Fruit fly (Drosophila melanogaster) whole organism, embryonic: ENCODE results near the gene Cpr67Fa2.

ENCODE experiments used
- Adf1 ChIP-seq: fragments of 200-800 bp; sonication (Bioruptor generic); IDR thresholded peaks from 2 replicates; pipeline ENCODE4 v1.3.6; 2022; ENCODE audit warnings: missing biosample characterization, missing genetic modification characterization
- CG10431 ChIP-seq: fragments of 200-800 bp; sonication (Bioruptor generic); optimal IDR thresholded peaks from 3 replicates; lab custom pipeline; 2018; ENCODE audit warnings: missing biosample characterization, mild to moderate bottlenecking, missing genetic modification characterization
- CG4404 ChIP-seq: fragments of 200-800 bp; sonication (Bioruptor generic); IDR thresholded peaks from 2 replicates; pipeline ENCODE4 v1.3.6; 2022; ENCODE audit warnings: missing biosample characterization, missing genetic modification characterization
- CG9727 ChIP-seq: fragments of 200-800 bp; sonication (Bioruptor generic); optimal IDR thresholded peaks from 3 replicates; lab custom pipeline; 2017; ENCODE audit warnings: missing biosample characterization, mild to moderate bottlenecking, missing genetic modification characterization
- Camta ChIP-seq: fragments of 200-800 bp; sonication (Bioruptor generic); optimal IDR thresholded peaks from 2 replicates; lab custom pipeline; 2016; ENCODE audit warnings: missing biosample characterization, missing genetic modification characterization
- bigmax ChIP-seq: fragments of 200-800 bp; sonication (Bioruptor generic); optimal IDR thresholded peaks from 2 replicates; lab custom pipeline; 2018; ENCODE audit warnings: missing biosample characterization, mild to moderate bottlenecking, missing genetic modification characterization

dm6 chr3L:10857515-10858023 is 33.9 kb upstream of the Cpr67Fa2 start:
- no peak for TF ChIP-seq CG9727 (GFP tag; lab: Kevin White, UChicago)
- no peak for TF ChIP-seq CG4404
- no peak for TF ChIP-seq bigmax
- TF ChIP-seq CG10431 (GFP tag; lab: Kevin White, UChicago) = no peak
- peak; percentile 89 for TF ChIP-seq Adf1 (GFP tag; lab: Robert Waterston, UW)
- TF ChIP-seq Camta (GFP tag; lab: Kevin White, UChicago) = peak; percentile 6
